Fruit fly (Drosophila melanogaster) S2 (cell line): ENCODE results near the gene CG10431.
A peak's percentile ranks its signal among the peaks of the same experiment; 100 is the strongest.

ENCODE experiments used
- CG8478 ChIP-seq: fragments of >200 bp; optimal IDR thresholded peaks from 2 replicates; lab custom pipeline; 2018
- CTCF ChIP-seq, 2 experiments: fragments of >200 bp; optimal IDR thresholded peaks; 2 replicates each; lab custom pipeline; 2018

The CG10431 gene

DNA sequence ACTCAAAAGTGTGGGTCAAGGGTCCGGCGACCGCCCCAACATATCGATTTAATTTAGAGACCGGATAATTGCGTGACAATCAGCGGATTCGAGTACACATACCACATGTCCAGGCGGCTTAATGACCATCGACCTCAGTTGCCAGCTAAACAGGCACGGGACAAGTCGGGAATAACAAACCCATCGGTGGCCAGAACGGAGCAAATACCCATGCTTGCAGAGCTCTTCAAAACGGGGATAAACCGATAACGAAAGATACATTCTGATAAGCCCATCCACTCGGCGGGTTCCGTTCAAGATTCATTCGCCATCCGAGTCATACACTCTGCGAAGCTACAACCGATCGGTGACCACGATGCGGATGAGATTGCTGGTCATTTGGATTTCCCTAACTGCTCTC, 16.2 kb downstream of the CG10431 start, which contains the start of gene CG15169:
TSS of gene CG15169 (plus strand) at position 301 of the 400 bp plus-strand sequence.
- no peak for TF ChIP-seq CG8478 (lab: Kevin White, UChicago)
- TF ChIP-seq CTCF (optimal IDR thresholded peaks at IDR 0.05; lab: Kevin White, UChicago): no peak

DNA sequence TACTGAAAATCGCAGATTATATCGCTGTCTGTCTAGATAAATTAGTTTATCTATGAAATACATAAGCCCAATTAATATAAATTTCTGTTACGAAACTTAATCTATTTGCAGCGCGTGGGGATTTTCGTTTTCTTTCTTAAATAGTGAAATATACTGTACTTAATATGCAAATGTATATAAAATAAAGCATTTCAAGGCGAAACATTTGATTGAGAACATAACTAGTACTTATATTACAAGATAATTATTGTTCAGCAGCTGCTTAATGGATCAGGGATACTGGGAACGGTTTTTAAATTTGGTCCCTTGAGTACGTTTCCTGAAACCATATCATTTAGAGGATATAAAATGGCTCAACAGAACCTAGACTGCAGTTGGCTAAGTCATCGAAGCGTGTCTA, 17.7 kb downstream of the CG10431 start, which contains the start of gene CG46465:
TSS of gene CG46465 (plus strand) at position 301 of the 400 bp plus-strand sequence.
- TF ChIP-seq CTCF (optimal IDR thresholded peaks at IDR 0.05; lab: Kevin White, UChicago): no peak
- no peak for TF ChIP-seq CG8478 (lab: Kevin White, UChicago)

DNA sequence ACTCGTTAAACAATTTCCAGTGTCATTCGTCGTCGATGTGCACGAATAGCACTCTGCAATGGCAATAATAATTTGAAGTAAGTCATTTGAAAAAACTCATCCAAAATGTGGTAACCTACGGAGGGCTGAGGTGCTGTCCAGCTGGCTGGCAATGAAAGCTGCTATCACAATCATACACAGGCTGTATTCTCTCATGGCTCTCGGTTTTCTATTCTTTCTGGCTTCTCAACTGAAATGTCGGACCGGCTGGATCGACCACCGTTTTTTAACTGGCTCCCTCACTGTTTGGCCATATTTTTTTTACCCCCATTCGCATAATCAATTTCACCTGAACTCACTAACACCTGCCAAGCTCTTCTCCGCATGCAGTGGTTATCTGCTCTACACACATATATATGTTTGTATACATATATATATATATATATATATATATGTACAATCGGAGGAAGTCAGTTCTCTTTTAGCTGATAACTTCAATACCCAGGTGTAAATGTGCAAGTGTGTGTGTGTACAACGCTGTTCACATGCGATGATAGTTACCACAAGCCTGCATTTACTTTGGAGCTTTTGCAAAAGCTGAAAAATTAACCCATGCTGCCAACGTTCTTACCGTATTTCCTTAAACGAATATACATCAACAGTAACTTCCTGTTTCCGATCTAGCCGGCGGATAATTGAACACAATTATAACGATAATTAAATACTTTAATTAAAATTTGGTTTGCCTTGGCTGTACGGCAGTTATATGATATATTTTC, 21.3 kb downstream of the CG10431 start, which contains the start of gene CG10650:
TSS of gene CG10650 (minus strand) at position 275 of the 758 bp plus-strand sequence.
- TF ChIP-seq CTCF (optimal IDR thresholded peaks at IDR 0.05; lab: Kevin White, UChicago): no peak
- TF ChIP-seq CG8478 (lab: Kevin White, UChicago): no peak

DNA sequence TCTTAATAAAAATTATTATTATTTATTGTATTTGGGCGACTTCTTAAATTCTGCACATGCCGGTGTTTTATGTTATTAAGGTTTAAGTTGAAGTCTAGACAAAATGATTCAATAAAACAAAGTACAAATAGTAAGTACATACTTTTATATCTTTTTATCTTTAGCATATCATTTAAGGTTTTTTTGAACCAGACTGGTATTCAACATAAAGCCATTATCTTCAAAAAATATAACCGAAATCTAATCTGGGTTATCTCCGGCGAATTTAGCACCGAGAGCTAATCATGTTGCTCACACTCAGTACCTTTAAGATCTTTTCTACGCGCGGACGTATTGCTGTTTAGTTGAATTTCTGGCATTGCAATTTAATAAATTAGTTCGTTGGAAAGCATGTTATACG, 22.6 kb downstream of the CG10431 start, which contains the start of gene CG31792:
TSS of gene CG31792 (plus strand) at position 301 of the 400 bp plus-strand sequence.
- TF ChIP-seq CG8478 (lab: Kevin White, UChicago) (no peak), CTCF (optimal IDR thresholded peaks at IDR 0.05; lab: Kevin White, UChicago) (no peak)

DNA sequence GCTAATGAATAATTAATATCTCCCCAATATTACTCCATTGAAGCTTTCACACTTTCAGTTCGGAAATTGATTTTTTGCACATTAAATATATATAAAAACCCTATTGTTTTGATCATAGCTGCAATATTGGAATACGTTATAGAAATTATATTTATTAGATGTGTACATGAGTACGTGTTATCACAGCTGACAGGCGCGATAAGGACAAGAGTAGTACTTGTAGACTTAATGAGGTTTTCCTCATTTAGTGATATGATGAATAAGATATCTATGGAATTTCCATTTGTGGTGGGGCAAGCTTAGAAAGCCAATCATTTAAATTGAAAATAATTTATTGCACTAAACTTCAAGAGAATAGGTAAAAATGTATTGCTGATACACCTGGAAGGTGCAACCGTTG, 28.0 kb downstream of the CG10431 start:
- no peak for TF ChIP-seq CG8478 (lab: Kevin White, UChicago)
- no peak for TF ChIP-seq CTCF (optimal IDR thresholded peaks at IDR 0.05; lab: Kevin White, UChicago)

DNA sequence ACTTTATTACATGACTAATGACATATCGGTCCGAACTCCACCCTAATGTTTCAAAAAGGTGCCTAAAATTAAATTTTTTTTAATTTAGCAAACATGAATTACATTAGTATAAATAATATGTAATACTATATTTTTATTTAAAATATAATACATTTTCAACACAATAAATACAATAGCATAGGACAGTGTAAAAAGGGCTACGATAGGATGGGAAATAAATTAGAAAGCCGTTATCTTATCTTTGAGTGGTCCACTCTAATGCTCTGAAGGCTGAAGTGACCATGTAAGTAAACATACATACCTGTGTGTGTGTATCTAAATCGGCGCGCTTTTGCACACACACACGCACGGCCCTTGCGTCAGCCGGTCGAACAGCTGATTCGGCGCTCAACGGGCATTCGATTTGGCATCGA, 28.5 kb downstream of the CG10431 start, which contains the start of gene CG31793:
TSS of gene CG31793 (plus strand) at position 409 of the 413 bp plus-strand sequence.
- TF ChIP-seq CG8478 (lab: Kevin White, UChicago) (no peak), CTCF (optimal IDR thresholded peaks at IDR 0.05; lab: Kevin White, UChicago) (no peak)

DNA sequence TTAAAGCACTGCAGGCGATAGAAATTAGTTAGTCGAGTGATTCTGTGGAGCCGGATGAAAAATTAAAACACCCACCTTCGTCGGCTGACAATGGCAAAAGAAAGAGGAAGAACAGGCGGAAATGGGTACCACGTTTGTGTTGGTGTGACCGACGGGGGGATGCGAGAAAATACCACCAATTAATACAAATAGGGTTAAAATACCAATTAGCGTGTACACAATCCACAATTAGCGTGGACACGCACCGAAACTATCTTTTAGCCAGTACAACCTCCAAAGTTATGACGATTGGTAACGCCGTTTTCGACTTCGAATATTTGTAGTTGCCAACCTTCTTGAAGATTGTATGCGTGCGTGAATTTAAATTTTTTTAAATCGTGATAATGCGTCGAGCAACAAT, 34.6 kb downstream of the CG10431 start, which contains the start of gene RpL30:
TSS of gene RpL30 (minus strand) at position 177 of the 400 bp plus-strand sequence.
- TF ChIP-seq CG8478 (lab: Kevin White, UChicago) (no peak), CTCF (optimal IDR thresholded peaks at IDR 0.05; lab: Kevin White, UChicago) (peak; percentile 75 to 83)

DNA sequence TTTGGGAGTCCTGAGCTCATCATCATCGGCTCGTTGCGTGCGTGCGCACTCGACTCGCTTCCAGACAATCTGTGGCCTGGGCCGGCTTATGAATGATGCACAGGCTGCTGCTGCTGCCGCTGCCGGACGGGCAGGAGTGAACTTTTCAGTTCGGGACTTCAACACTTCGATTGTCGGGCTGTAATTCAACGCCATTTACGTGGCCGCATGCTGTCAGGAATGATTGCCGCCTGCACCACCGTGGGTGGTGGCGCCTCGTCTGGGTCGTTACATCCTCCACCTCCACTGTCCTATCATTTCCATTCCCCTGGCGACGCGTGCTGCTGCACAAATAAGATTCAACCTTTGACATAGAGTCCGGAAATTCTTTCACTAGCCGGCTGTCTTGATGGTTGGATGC, 35.5 kb downstream of the CG10431 start:
- TF ChIP-seq CG8478 (lab: Kevin White, UChicago) (no peak), CTCF (optimal IDR thresholded peaks at IDR 0.05; lab: Kevin White, UChicago) (no peak)

DNA sequence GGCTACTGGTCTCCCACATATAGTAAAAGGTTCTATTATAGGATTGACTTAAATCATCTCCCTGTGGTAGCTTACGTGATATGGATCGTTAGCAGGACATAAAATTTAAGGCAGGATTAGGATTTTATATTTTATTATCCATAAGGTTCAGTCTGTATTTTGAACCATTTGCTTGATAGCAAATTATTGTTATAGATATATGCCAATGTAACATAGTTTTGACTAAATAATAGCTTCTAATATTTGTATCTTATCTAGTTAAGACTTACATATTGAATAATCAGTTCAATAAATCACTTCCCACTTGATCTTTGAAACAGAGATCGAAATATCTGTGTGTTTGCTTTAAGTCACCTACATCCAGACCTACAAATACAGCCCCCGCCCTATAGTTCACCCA, 36.1 kb downstream of the CG10431 start, which contains the start of gene robl37BC:
TSS of gene robl37BC (plus strand) at position 301 of the 400 bp plus-strand sequence.
- TF ChIP-seq CG8478 (lab: Kevin White, UChicago): no peak
- no peak for TF ChIP-seq CTCF (optimal IDR thresholded peaks at IDR 0.05; lab: Kevin White, UChicago)

DNA sequence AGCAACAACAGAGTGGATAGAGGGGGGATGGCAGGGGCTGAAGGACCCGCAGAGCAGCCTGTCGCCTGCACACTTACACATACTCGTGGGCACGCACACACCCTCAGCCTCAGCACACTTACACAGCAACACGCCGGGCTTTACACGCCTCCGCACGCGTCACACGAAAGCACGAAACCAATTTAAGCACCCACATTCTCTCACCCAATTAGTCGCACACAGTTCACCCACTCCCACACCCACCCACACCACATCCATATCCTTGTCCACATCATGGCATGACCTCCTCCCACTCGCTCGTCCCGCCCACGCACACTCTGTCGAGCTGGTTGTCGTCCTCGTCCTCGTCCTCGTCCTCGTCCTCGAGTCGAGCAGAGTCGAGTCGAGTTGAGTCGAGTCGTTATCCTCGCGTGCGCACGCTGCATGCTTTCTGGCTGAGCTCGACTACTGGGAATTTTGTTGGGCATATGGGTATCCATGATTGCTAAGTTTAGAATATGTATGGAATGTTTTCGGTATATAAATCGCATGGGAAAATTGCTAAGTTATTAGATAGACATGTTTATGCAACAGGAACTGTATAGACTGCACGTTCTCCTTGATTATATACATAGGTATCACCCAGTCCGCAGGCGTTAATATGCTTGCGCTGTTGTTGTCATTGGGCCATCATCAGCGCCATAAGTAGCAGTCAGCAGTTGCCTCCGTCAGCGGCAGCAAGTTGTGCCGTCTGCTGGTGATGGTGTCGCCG, 37.6 kb downstream of the CG10431 start:
- TF ChIP-seq CTCF (optimal IDR thresholded peaks at IDR 0.05; lab: Kevin White, UChicago) (no peak), CG8478 (lab: Kevin White, UChicago) (no peak)

DNA sequence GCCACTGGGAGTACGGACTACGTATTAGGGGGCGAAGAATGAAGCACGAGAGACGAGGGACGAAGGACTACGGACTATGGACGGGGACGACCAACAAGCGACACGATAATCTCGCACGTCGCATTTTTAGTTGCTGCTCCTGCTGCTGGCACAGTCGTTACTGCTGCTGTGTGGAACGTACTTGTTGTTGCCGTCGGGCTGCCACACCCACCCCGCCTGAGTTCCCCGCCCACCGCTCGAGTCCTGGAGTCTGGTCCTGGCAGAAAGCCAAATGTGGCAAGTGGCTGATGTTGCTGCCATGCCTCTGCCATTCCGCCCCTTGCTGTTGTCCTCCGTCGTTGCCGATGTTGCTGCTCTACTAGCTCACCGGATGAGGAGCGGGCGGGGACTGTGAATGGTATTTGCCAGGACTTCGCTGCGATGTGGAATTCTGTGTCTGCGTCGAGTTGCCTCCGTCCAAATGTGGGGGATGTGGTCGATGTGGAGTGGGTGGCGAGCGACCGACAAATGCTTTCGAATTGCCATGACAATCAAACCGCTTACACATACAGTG, 38.3 kb downstream of the CG10431 start:
- TF ChIP-seq CTCF (optimal IDR thresholded peaks at IDR 0.05; lab: Kevin White, UChicago) (no peak), CG8478 (lab: Kevin White, UChicago) (no peak)

DNA sequence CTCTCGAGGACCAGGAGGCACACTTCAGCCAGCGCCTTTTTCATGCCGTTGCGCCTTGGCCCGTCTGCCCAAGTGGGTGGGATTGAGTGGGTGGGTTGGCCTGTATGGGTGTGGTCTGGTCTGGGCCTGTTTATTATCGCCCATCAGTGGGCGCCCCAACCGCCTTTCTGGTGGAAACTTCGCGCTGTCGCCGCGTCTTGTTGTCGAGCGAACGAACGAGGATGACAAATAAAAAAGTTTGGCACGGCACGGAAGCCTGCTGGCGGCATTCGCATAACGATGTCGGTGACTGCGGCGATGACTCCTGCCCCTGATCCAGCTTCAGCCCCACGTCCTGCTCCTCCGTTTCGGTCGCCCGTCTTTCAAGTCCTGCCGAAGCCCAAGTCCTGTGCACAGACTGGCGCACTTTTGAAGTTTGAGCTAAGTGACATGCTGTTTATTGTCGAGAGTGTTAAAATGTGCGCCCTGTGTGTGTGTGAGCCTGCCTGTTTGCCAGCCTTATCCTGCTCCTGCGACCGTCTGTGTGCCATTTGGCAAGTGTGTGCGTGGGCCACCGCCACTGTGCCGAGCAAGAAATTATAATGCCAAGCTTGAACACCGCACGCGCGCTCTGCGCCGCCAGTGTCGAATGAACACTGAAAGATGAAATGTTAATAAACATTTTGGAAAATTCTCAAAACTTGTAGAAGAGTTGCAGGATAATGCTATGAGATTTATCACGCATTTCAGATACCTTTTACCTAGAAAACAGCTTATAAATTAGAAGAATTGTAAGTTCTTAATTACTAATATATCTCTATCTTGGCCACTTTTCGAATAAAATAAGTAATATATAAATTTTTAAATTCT, 39.7 kb downstream of the CG10431 start:
- no peak for TF ChIP-seq CG8478 (lab: Kevin White, UChicago)
- TF ChIP-seq CTCF (optimal IDR thresholded peaks at IDR 0.05; lab: Kevin White, UChicago): no peak

DNA sequence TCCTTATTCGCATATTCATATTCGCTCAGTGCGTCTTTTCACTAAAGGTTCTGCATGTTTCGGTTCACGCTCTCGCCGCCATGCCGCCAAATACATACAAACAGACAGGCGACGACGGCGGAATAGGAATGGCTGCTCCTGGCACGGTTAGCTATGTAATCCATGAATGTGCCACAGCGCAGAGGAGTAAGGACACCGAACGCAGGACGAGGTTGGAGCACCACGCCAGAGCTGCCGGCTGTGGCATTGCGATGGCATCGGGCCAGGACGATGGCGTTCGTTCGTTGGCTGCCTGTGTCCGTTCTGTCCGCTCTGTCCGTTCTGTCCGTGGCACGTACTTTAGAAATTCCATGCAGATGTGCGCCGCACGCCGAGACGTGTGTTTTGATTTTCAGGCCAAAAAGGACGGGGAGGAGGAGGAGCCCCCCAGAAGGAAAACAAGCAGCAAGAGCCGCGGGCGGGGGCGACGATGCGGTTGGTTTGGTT, 40.4 kb downstream of the CG10431 start:
- TF ChIP-seq CTCF (optimal IDR thresholded peaks at IDR 0.05; lab: Kevin White, UChicago) (no peak), CG8478 (lab: Kevin White, UChicago) (no peak)
